Fruit fly (Drosophila melanogaster) whole organism, pupa: ENCODE results near the gene Osi15.

Source experiments
- CG10348 ChIP-seq: fragments of 200-800 bp; sonication (Bioruptor generic); IDR thresholded peaks from 2 replicates; pipeline ENCODE4 v1.3.6; 2022; ENCODE audit warnings: missing biosample characterization, missing genetic modification characterization
- Pif1A ChIP-seq: fragments of 200-800 bp; sonication (Bioruptor generic); optimal IDR thresholded peaks from 3 replicates; lab custom pipeline; 2016; ENCODE audit warnings: missing biosample characterization, missing genetic modification characterization
- gl ChIP-seq: fragments of 200-800 bp; sonication (Bioruptor generic); optimal IDR thresholded peaks from 2 replicates; lab custom pipeline; 2018; ENCODE audit warnings: missing biosample characterization, mild to moderate bottlenecking, missing genetic modification characterization
- rn ChIP-seq: fragments of 200-800 bp; sonication (Bioruptor generic); IDR thresholded peaks from 2 replicates; pipeline ENCODE4 v1.3.6; 2022; ENCODE audit warnings: missing biosample characterization, missing genetic modification characterization

DNA sequence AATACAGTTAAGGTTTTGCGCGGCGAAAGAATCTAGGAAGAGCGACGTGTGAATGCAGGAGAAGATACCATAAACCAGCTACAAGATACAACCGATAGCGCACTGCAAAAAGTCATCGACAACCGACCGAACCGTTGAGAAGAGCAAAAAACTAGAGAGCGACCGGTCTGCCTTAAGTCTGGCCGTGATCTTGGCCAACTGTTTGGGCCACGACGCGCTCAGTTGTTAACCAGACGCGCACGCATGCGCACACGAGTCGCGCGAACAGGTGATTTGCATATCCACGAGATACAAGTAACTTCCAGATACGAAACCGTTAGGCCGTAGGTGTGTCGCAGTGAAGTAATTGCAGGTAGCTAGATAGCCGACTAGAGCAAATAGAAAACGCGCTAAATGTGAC is 13.5 kb downstream of the Osi15 start:
- no peak for TF ChIP-seq gl (tag; lab: Kevin White, UChicago)
- TF ChIP-seq Pif1A (GFP tag; lab: Kevin White, UChicago) = no peak
- no peak for TF ChIP-seq CG10348 (GFP tag; lab: Robert Waterston, UW)
- TF ChIP-seq rn = no peak
